Worm (Caenorhabditis elegans) whole organism, L2 larva: ENCODE data around the gene fbxa-45.

Experiments used
- ama-1 ChIP-seq: fragments of 150-350 bp; optimal IDR thresholded peaks from 2 replicates; lab custom pipeline; 2018; ENCODE audit warnings: inconsistent platforms
- blmp-1 ChIP-seq: sonication (generic microtip); optimal IDR thresholded peaks from 2 replicates; lab custom pipeline; 2017; ENCODE audit warnings: missing genetic modification characterization, mild to moderate bottlenecking, missing compliant biosample characterization, antibody characterized with exemption, moderate library complexity; ENCODE audit not compliant: insufficient read depth
- elt-1 ChIP-seq: fragments of 150-350 bp; optimal IDR thresholded peaks from 2 replicates; lab custom pipeline; 2014; ENCODE audit warnings: missing biosample characterization, missing genetic modification characterization
- elt-3 ChIP-seq: sonication (generic microtip); optimal IDR thresholded peaks from 2 replicates; lab custom pipeline; 2017; ENCODE audit warnings: missing biosample characterization, missing genetic modification characterization
- fos-1 ChIP-seq: fragments of 150-350 bp; optimal IDR thresholded peaks from 2 replicates; lab custom pipeline; 2014; ENCODE audit warnings: missing biosample characterization, missing genetic modification characterization
- nhr-77 ChIP-seq: fragments of 150-350 bp; optimal IDR thresholded peaks from 2 replicates; lab custom pipeline; 2014; ENCODE audit warnings: missing biosample characterization, missing genetic modification characterization
- unc-62 ChIP-seq: fragments of 150-350 bp; optimal IDR thresholded peaks from 2 replicates; lab custom pipeline; 2014; ENCODE audit warnings: missing biosample characterization, missing genetic modification reagents, missing genetic modification characterization
- ztf-11 ChIP-seq: sonication (generic microtip); optimal IDR thresholded peaks from 2 replicates; lab custom pipeline; 2017; ENCODE audit warnings: missing biosample characterization, missing genetic modification characterization

- TF ChIP-seq elt-1 (tag; lab: Kevin White, UChicago) (no peak), nhr-77 (no peak), ztf-11 (no peak), unc-62 (GFP tag; lab: Kevin White, UChicago) (no peak), ama-1 (no peak), fos-1 (tag; lab: Kevin White, UChicago) (no peak), elt-3 (no peak), blmp-1 (no peak)
Measured at ce11 chrV:16879532-16879931, 19.7 kb downstream of the fbxa-45 start.
